Fruit fly (Drosophila melanogaster): ENCODE measurements around the gene CG1239.

Gene CG1239

dm6 chr3R:5780976-5781375 is 47.7 kb downstream of the CG1239 start, which contains the start of gene CG2082:
Gene CG2082 (minus strand): TSS chr3R:5781076.
- no peak for TF ChIP-seq ovo (GFP tag; optimal IDR thresholded peaks at IDR 0.05)
- TF ChIP-seq toe (GFP tag; optimal IDR thresholded peaks at IDR 0.05) = no peak

dm6 chr3R:5781462-5781861 is 48.1 kb downstream of the CG1239 start, which contains the start of gene kat-60L1:
Gene kat-60L1 (plus strand): TSS chr3R:5781762.
- TF ChIP-seq CG14711 (tag; optimal IDR thresholded peaks at IDR 0.05) = no peak
- no peak for TF ChIP-seq CG11617 (GFP tag; optimal IDR thresholded peaks at IDR 0.05)
- no peak for TF ChIP-seq ovo (GFP tag; optimal IDR thresholded peaks at IDR 0.05)
- TF ChIP-seq Mnt (GFP tag; optimal IDR thresholded peaks at IDR 0.05) = no peak
- TF ChIP-seq tj (GFP tag; optimal IDR thresholded peaks at IDR 0.05) = no peak
- no peak for TF ChIP-seq cic (GFP tag; optimal IDR thresholded peaks at IDR 0.05)
- TF ChIP-seq bab1 (GFP tag; optimal IDR thresholded peaks at IDR 0.05) = no peak
- no peak for TF ChIP-seq CG1620 (GFP tag; optimal IDR thresholded peaks at IDR 0.05)
- no peak for TF ChIP-seq CG33017 (tag; optimal IDR thresholded peaks at IDR 0.05)
- TF ChIP-seq Hr96 (GFP tag; optimal IDR thresholded peaks at IDR 0.05) = no peak
- no peak for TF ChIP-seq Crg-1 (GFP tag; optimal IDR thresholded peaks at IDR 0.05)
- no peak for TF ChIP-seq CG5204 (GFP tag; optimal IDR thresholded peaks at IDR 0.05)
- no peak for TF ChIP-seq cnc (optimal IDR thresholded peaks at IDR 0.05)
- no peak for TF ChIP-seq CG12768 (GFP tag; optimal IDR thresholded peaks at IDR 0.05)
- no peak for TF ChIP-seq CG7101 (tag; optimal IDR thresholded peaks at IDR 0.05)
- TF ChIP-seq CG7045 (GFP tag; optimal IDR thresholded peaks at IDR 0.05) = no peak
- TF ChIP-seq kay (GFP tag; ENCODE audit: borderline replicate concordance) = no peak
- no peak for TF ChIP-seq toe (GFP tag; optimal IDR thresholded peaks at IDR 0.05)
- TF ChIP-seq Clk (GFP tag; optimal IDR thresholded peaks at IDR 0.05) = no peak
- no peak for TF ChIP-seq pad (GFP tag; optimal IDR thresholded peaks at IDR 0.05)

All from whole organism, adult.